Worm (Caenorhabditis elegans): ENCODE data around the gene ntl-4.

DNA sequence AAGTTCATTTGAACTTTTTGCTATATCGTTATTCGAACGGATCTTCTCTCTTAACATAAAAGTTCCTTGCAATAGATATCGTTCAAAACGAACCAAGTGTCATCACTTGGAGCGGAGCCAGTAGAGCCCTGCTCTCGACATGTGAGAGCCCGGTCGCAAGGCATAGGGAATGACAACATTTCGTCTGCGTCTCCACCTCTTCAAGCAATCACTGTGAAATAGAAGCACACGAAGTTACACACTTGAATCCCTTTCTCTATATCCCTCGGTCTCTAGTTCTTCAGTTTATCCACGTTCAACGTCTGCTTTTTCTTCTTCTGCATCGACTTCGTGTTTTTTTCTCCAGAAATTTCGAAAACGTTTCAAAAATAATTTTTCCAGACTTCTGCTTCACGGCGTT lies 7.0 kb upstream of the ntl-4 start, which contains the start of gene C49H3.6:
- TF ChIP-seq nhr-76 (tag; optimal IDR thresholded peaks at IDR 0.05): no peak
- no peak for TF ChIP-seq elt-3 (tag; optimal IDR thresholded peaks at IDR 0.05)
- TF ChIP-seq zag-1 (tag; optimal IDR thresholded peaks at IDR 0.05): no peak
- no peak for TF ChIP-seq egl-27 (tag; optimal IDR thresholded peaks at IDR 0.05)
- no peak for TF ChIP-seq nhr-237 (tag; optimal IDR thresholded peaks at IDR 0.05)
- peak; percentile 0 for TF ChIP-seq pha-4 (tag; optimal IDR thresholded peaks at IDR 0.05)
- no peak for TF ChIP-seq ceh-82 (tag; optimal IDR thresholded peaks at IDR 0.05)
- TF ChIP-seq ztf-11 (tag; optimal IDR thresholded peaks at IDR 0.05): no peak
- TF ChIP-seq mdl-1 (tag; optimal IDR thresholded peaks at IDR 0.05): no peak
- TF ChIP-seq ztf-4 (tag; optimal IDR thresholded peaks at IDR 0.05): no peak

Data from whole organism, L3 larva.